Worm (Caenorhabditis elegans): ENCODE results near the gene idpp-4.

- no peak for TF ChIP-seq ceh-45 (GFP tag; IDR thresholded peaks at IDR 0.05)
- no peak for TF ChIP-seq lin-11 (tag; optimal IDR thresholded peaks at IDR 0.05)
- TF ChIP-seq ama-1 (optimal IDR thresholded peaks at IDR 0.05): no peak
- no peak for TF ChIP-seq nhr-11 (tag; optimal IDR thresholded peaks at IDR 0.05)
- TF ChIP-seq unc-86 (tag; optimal IDR thresholded peaks at IDR 0.05): no peak
- TF ChIP-seq pag-3 (tag; optimal IDR thresholded peaks at IDR 0.05; ENCODE audit: borderline replicate concordance): no peak
- no peak for TF ChIP-seq hlh-8 (tag; optimal IDR thresholded peaks at IDR 0.05)
- TF ChIP-seq ceh-9 (tag; optimal IDR thresholded peaks at IDR 0.05): no peak
- no peak for TF ChIP-seq nfya-1 (tag; optimal IDR thresholded peaks at IDR 0.05)
- no peak for TF ChIP-seq ttx-3 (tag; optimal IDR thresholded peaks at IDR 0.05)
- TF ChIP-seq pqm-1 (tag; optimal IDR thresholded peaks at IDR 0.05): no peak
- TF ChIP-seq sox-2 (GFP tag; IDR thresholded peaks at IDR 0.05): no peak
Observed at ce11 chrII:10288926-10289325, 32.3 kb upstream of the idpp-4 start.

All from whole organism, late embryonic.